Worm (Caenorhabditis elegans) whole organism, L4 larva: ENCODE results near the gene T07C4.3.

Source experiments
- R02D3.7 ChIP-seq: fragments of 150-350 bp; sonication (generic microtip); optimal IDR thresholded peaks from 3 replicates; lab custom pipeline; 2014; ENCODE audit warnings: missing biosample characterization, missing genetic modification characterization
- daf-8 ChIP-seq: fragments of 200-800 bp; sonication (Bioruptor generic); IDR thresholded peaks from 2 replicates; pipeline ENCODE4 v1.3.6; 2022; ENCODE audit warnings: missing genetic modification characterization, missing compliant biosample characterization
- mxl-2 ChIP-seq: fragments of 200-800 bp; sonication (Bioruptor generic); conservative IDR thresholded peaks from 2 replicates; pipeline ENCODE4 v1.3.6; 2022; ENCODE audit warnings: missing genetic modification reagents, missing genetic modification characterization, missing compliant biosample characterization
- nhr-28 ChIP-seq: fragments of 150-350 bp; optimal IDR thresholded peaks from 2 replicates; lab custom pipeline; 2014; ENCODE audit warnings: missing biosample characterization, missing genetic modification characterization
- nhr-6 ChIP-seq: fragments of 150-350 bp; optimal IDR thresholded peaks from 2 replicates; lab custom pipeline; 2014; ENCODE audit warnings: missing biosample characterization, missing genetic modification characterization
- unc-62 ChIP-seq, 3 experiments: fragments of 150-350 bp in 1 of 3; sonication (generic microtip); optimal IDR thresholded peaks in 2 of 3; peaks in 1 of 3; 1 replicate in 1 of 3; 2 replicates in 2 of 3; lab custom pipeline; 2014 to 2017; ENCODE audit warnings: missing biosample characterization in 3 of 3, missing genetic modification characterization in 3 of 3, missing genetic modification reagents in 3 of 3, missing genotype in 1 of 3
- ztf-7 ChIP-seq: fragments of 150-350 bp; optimal IDR thresholded peaks from 2 replicates; lab custom pipeline; 2014; ENCODE audit warnings: missing biosample characterization, missing genetic modification characterization

- TF ChIP-seq mxl-2 (GFP tag; lab: Robert Waterston, UW) (no peak), nhr-28 (no peak), R02D3.7 (tag; lab: Kevin White, UChicago) (no peak), nhr-6 (tag; lab: Kevin White, UChicago) (no peak), ztf-7 (tag; lab: Kevin White, UChicago) (no peak), daf-8 (GFP tag; lab: Robert Waterston, UW) (no peak), unc-62 (GFP tag; optimal IDR thresholded peaks at IDR 0.05 in 1 of 2; lab: Kevin White, UChicago) (peak in 1 of 2 experiments; percentile 62), unc-62 (tag; optimal IDR thresholded peaks at IDR 0.05; lab: Kevin White, UChicago) (no peak)
These were observed 15.5 kb downstream of the T07C4.3 start for ce11 chrIII:10367355-10367909.
